Worm (Caenorhabditis elegans) whole organism, L1 larva: ENCODE results near the gene aat-8.

Experiments used
- ceh-63 ChIP-seq: fragments of 200-800 bp; sonication (Bioruptor generic); optimal IDR thresholded peaks from 2 replicates; lab custom pipeline; 2018; ENCODE audit warnings: mild to moderate bottlenecking, missing genetic modification characterization, missing compliant biosample characterization
- unc-130 ChIP-seq: fragments of 150-350 bp; optimal IDR thresholded peaks from 2 replicates; lab custom pipeline; 2017; ENCODE audit warnings: missing biosample characterization, missing genetic modification characterization, inconsistent platforms
- unc-98 ChIP-seq: fragments of 200-800 bp; sonication (Bioruptor generic); IDR thresholded peaks from 2 replicates; pipeline ENCODE4 v1.3.6; 2022; ENCODE audit warnings: missing genetic modification characterization, missing compliant biosample characterization

DNA sequence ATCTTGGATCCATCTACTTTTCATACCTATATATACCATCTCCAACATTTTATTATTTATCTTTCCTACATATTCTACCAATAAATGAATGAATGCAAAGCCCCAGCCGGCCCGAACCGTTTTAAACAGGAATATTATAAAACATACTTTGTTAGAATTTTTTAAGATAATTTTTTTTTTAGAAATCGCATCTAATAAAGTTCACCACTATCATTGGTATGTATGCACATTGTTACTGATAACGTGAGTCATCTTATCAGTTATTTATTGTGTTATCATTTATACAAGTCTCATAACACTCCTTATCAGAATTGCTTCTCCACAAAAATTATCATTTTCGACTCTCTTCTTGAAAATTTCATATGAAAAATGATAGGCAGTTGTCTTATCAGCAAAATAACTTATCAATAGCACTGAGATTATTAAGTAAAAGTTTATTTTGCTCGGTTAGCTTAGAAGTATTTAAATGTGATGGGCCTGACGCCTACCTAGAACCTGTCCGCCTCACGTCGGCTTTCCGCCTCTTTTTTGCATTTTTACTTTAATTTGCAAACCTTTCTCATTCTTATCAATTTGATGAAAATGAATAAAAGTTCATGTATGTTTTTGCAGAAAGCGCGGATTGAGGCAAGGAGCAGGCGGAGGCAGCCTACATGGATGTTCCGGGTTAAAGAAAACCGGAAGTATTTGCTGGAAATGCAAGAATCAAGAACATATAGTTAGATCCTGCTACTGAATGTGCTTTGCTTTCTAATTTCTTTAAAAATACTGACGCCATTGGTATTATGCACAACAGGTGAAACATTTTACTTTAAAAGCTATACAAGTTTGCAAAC is 35.1 kb upstream of the aat-8 start, which contains the start of gene srz-62:
- TF ChIP-seq ceh-63 (GFP tag; lab: Kevin White, UChicago) (no peak), unc-98 (GFP tag; lab: Robert Waterston, UW) (no peak), unc-130 (tag; lab: Kevin White, UChicago) (no peak)
